Fruit fly (Drosophila melanogaster) whole organism, embryonic: Measurements from ENCODE around the gene Pvf1.

Experiments
- Aef1 ChIP-seq: fragments of 200-800 bp; sonication (Bioruptor generic); IDR thresholded peaks from 3 replicates; pipeline ENCODE4 v1.3.6; 2022; ENCODE audit warnings: missing biosample characterization, missing genetic modification characterization
- CG11723 ChIP-seq: fragments of 200-800 bp; sonication (Bioruptor generic); optimal IDR thresholded peaks from 2 replicates; lab custom pipeline; 2017; ENCODE audit warnings: missing biosample characterization, mild to moderate bottlenecking, missing genetic modification characterization
- CG14710 ChIP-seq: fragments of 200-800 bp; sonication (Bioruptor generic); optimal IDR thresholded peaks from 3 replicates; lab custom pipeline; 2019; ENCODE audit warnings: missing biosample characterization, mild to moderate bottlenecking, missing genetic modification characterization, moderate library complexity
- CG15601 ChIP-seq: fragments of 200-800 bp; sonication (Bioruptor generic); optimal IDR thresholded peaks from 3 replicates; lab custom pipeline; 2019; ENCODE audit warnings: missing biosample characterization, mild to moderate bottlenecking, missing genetic modification characterization, moderate library complexity
- CG17359 ChIP-seq: fragments of 200-800 bp; sonication (Bioruptor generic); optimal IDR thresholded peaks from 3 replicates; lab custom pipeline; 2018; ENCODE audit warnings: missing biosample characterization, mild to moderate bottlenecking, missing genetic modification characterization, moderate library complexity
- CG17912 ChIP-seq: fragments of 200-800 bp; sonication (Bioruptor generic); optimal IDR thresholded peaks from 2 replicates; lab custom pipeline; 2018; ENCODE audit warnings: missing biosample characterization, mild to moderate bottlenecking, missing genetic modification characterization
- CG18011 ChIP-seq: fragments of 200-800 bp; sonication (Bioruptor generic); optimal IDR thresholded peaks from 2 replicates; lab custom pipeline; 2017; ENCODE audit warnings: missing biosample characterization, missing genetic modification characterization, mild to moderate bottlenecking, moderate library complexity, missing genotype
- CG3726 ChIP-seq: fragments of 200-800 bp; sonication (Bioruptor generic); IDR thresholded peaks from 3 replicates; pipeline ENCODE4, ENCODE4 v1.3.6; 2022; ENCODE audit warnings: missing biosample characterization, missing genetic modification characterization
- CG3847 ChIP-seq: fragments of 200-800 bp; sonication (Bioruptor generic); IDR thresholded peaks from 2 replicates; pipeline ENCODE4 v1.3.6; 2022; ENCODE audit warnings: missing biosample characterization, missing genetic modification characterization
- CG3995 ChIP-seq: fragments of 200-800 bp; sonication (Bioruptor generic); optimal IDR thresholded peaks from 3 replicates; lab custom pipeline; 2016; ENCODE audit warnings: missing biosample characterization, missing genetic modification characterization
- CG43689 ChIP-seq: fragments of 200-800 bp; sonication (Bioruptor generic); IDR thresholded peaks from 2 replicates; pipeline ENCODE4 v1.3.6; 2022; ENCODE audit warnings: missing biosample characterization, missing genetic modification characterization
- CG4707 ChIP-seq: fragments of 200-800 bp; sonication (Bioruptor generic); optimal IDR thresholded peaks from 2 replicates; lab custom pipeline; 2018; ENCODE audit warnings: missing biosample characterization, mild to moderate bottlenecking, missing genetic modification characterization, moderate library complexity
- CG6175 ChIP-seq: fragments of 200-800 bp; sonication (Bioruptor generic); IDR thresholded peaks from 3 replicates; pipeline ENCODE4 v1.3.6; 2022; ENCODE audit warnings: missing biosample characterization, missing genetic modification characterization
- CG7928 ChIP-seq: fragments of 200-800 bp; sonication (Bioruptor generic); optimal IDR thresholded peaks from 2 replicates; lab custom pipeline; 2017; ENCODE audit warnings: missing biosample characterization, mild to moderate bottlenecking, missing genetic modification characterization
- CG8290 ChIP-seq, 3 experiments: fragments of 200-800 bp; sonication (Bioruptor generic); optimal IDR thresholded peaks; 2 replicates each; lab custom pipeline; 2016 to 2019; ENCODE audit warnings: missing biosample characterization in 3 of 3, missing genetic modification characterization in 3 of 3, mild to moderate bottlenecking in 2 of 3, moderate library complexity in 1 of 3
- CG8388 ChIP-seq: fragments of 200-800 bp; sonication (Bioruptor generic); optimal IDR thresholded peaks from 2 replicates; lab custom pipeline; 2019; ENCODE audit warnings: missing biosample characterization, mild to moderate bottlenecking, missing genetic modification characterization, moderate library complexity
- CG9437 ChIP-seq: fragments of 200-800 bp; sonication (Bioruptor generic); optimal IDR thresholded peaks from 2 replicates; lab custom pipeline; 2018; ENCODE audit warnings: missing biosample characterization, mild to moderate bottlenecking, missing genetic modification characterization
- Dll ChIP-seq: fragments of 200-800 bp; sonication (Bioruptor generic); IDR thresholded peaks from 4 replicates; pipeline ENCODE4 v1.3.6; 2022; ENCODE audit warnings: missing biosample characterization, missing genetic modification characterization; ENCODE audit not compliant: partially characterized antibody
- E2f2 ChIP-seq: fragments of 200-800 bp; sonication (Bioruptor generic); IDR thresholded peaks from 2 replicates; pipeline ENCODE4 v1.3.6; 2022; ENCODE audit warnings: missing biosample characterization, missing genetic modification characterization
- Ets97D ChIP-seq: fragments of 200-800 bp; sonication (Bioruptor generic); optimal IDR thresholded peaks from 3 replicates; lab custom pipeline; 2016; ENCODE audit warnings: missing biosample characterization, missing genetic modification characterization
- H15 ChIP-seq: fragments of 200-800 bp; sonication (Bioruptor generic); IDR thresholded peaks from 3 replicates; pipeline ENCODE4 v1.3.6; 2022; ENCODE audit warnings: missing biosample characterization, missing genetic modification characterization
- HLH4C ChIP-seq: fragments of 200-800 bp; sonication (Bioruptor generic); IDR thresholded peaks from 3 replicates; pipeline ENCODE4 v1.3.6; 2022; ENCODE audit warnings: missing biosample characterization, missing genetic modification characterization; ENCODE audit not compliant: partially characterized antibody
- MBD-R2 ChIP-seq: fragments of 200-800 bp; sonication (Bioruptor generic); IDR thresholded peaks from 2 replicates; pipeline ENCODE4 v1.3.6; 2022; ENCODE audit warnings: missing biosample characterization, missing genetic modification characterization
- Meics ChIP-seq: fragments of 200-800 bp; sonication (Bioruptor generic); optimal IDR thresholded peaks from 2 replicates; lab custom pipeline; 2017; ENCODE audit warnings: missing biosample characterization, mild to moderate bottlenecking, missing genetic modification characterization
- Opbp ChIP-seq: fragments of 200-800 bp; sonication (Bioruptor generic); IDR thresholded peaks from 3 replicates; pipeline ENCODE4 v1.3.6; 2022; ENCODE audit warnings: missing biosample characterization, missing genetic modification characterization; ENCODE audit not compliant: partially characterized antibody
- Rx ChIP-seq: fragments of 200-800 bp; sonication (Bioruptor generic); IDR thresholded peaks from 2 replicates; pipeline ENCODE4 v1.3.6; 2022; ENCODE audit warnings: missing biosample characterization, missing genetic modification characterization
- Scr ChIP-seq: fragments of 200-800 bp; sonication (Bioruptor generic); IDR thresholded peaks from 2 replicates; pipeline ENCODE4 v1.3.6; 2022; ENCODE audit warnings: missing biosample characterization, missing genetic modification characterization; ENCODE audit not compliant: partially characterized antibody
- Sin3A ChIP-seq: fragments of >200 bp; optimal IDR thresholded peaks from 2 replicates; lab custom pipeline; 2018
- Sox102F ChIP-seq: fragments of 200-800 bp; sonication (Bioruptor generic); optimal IDR thresholded peaks from 2 replicates; lab custom pipeline; 2018; ENCODE audit warnings: missing biosample characterization, mild to moderate bottlenecking, missing genetic modification characterization, moderate library complexity
- Sry-δ ChIP-seq: fragments of 200-800 bp; sonication (Bioruptor generic); optimal IDR thresholded peaks from 2 replicates; lab custom pipeline; 2016; ENCODE audit warnings: missing biosample characterization, missing genetic modification characterization
- TFAM ChIP-seq: fragments of 200-800 bp; sonication (Bioruptor generic); optimal IDR thresholded peaks from 2 replicates; lab custom pipeline; 2017; ENCODE audit warnings: missing biosample characterization, missing genetic modification characterization, inconsistent platforms
- Xrp1 ChIP-seq: fragments of 200-800 bp; sonication (Bioruptor generic); IDR thresholded peaks from 2 replicates; pipeline ENCODE4 v1.3.6; 2022; ENCODE audit warnings: missing biosample characterization, missing genetic modification characterization
- YL-1 ChIP-seq: fragments of 200-800 bp; sonication (Bioruptor generic); optimal IDR thresholded peaks from 3 replicates; lab custom pipeline; 2017; ENCODE audit warnings: missing biosample characterization, mild to moderate bottlenecking, missing genetic modification characterization
- al ChIP-seq: fragments of 200-800 bp; sonication (Bioruptor generic); IDR thresholded peaks from 2 replicates; pipeline ENCODE4 v1.3.6; 2022; ENCODE audit warnings: missing biosample characterization, missing genetic modification characterization
- amos ChIP-seq: fragments of 200-800 bp; sonication (Bioruptor generic); IDR thresholded peaks from 2 replicates; pipeline ENCODE4 v1.3.6; 2022; ENCODE audit warnings: missing biosample characterization, missing genetic modification characterization; ENCODE audit not compliant: partially characterized antibody
- ap ChIP-seq: fragments of 200-800 bp; sonication (Bioruptor generic); IDR thresholded peaks from 2 replicates; pipeline ENCODE4 v1.3.6; 2022; ENCODE audit warnings: missing biosample characterization, missing genetic modification characterization
- bcd ChIP-seq: fragments of 200-800 bp; sonication (Bioruptor generic); optimal IDR thresholded peaks from 2 replicates; lab custom pipeline; 2017; ENCODE audit warnings: missing biosample characterization, mild to moderate bottlenecking, missing genetic modification characterization
- bowl ChIP-seq: fragments of 200-800 bp; sonication (Bioruptor generic); IDR thresholded peaks from 2 replicates; pipeline ENCODE4 v1.3.6; 2022; ENCODE audit warnings: missing biosample characterization, missing genetic modification characterization
- cwo ChIP-seq: fragments of 200-800 bp; sonication (Bioruptor generic); optimal IDR thresholded peaks from 3 replicates; lab custom pipeline; 2017; ENCODE audit warnings: missing biosample characterization, missing genetic modification characterization, mild to moderate bottlenecking, moderate library complexity, missing genetic modification reagents
- emc ChIP-seq: fragments of 200-800 bp; sonication (Bioruptor generic); optimal IDR thresholded peaks from 2 replicates; lab custom pipeline; 2016; ENCODE audit warnings: missing biosample characterization, missing genetic modification characterization
- hbn ChIP-seq: fragments of 200-800 bp; sonication (Bioruptor generic); IDR thresholded peaks from 2 replicates; pipeline ENCODE4 v1.3.6; 2022; ENCODE audit warnings: missing biosample characterization, missing genetic modification characterization; ENCODE audit not compliant: partially characterized antibody
- kah ChIP-seq: fragments of 200-800 bp; sonication (Bioruptor generic); optimal IDR thresholded peaks from 2 replicates; lab custom pipeline; 2018; ENCODE audit warnings: missing biosample characterization, mild to moderate bottlenecking, missing genetic modification characterization
- mld ChIP-seq: fragments of 200-800 bp; sonication (Bioruptor generic); IDR thresholded peaks from 3 replicates; pipeline ENCODE4 v1.3.6; 2022; ENCODE audit warnings: missing biosample characterization, missing genetic modification characterization; ENCODE audit not compliant: partially characterized antibody
- nau ChIP-seq: fragments of 200-800 bp; sonication (Bioruptor generic); optimal IDR thresholded peaks from 3 replicates; lab custom pipeline; 2017; ENCODE audit warnings: missing biosample characterization, mild to moderate bottlenecking, missing genetic modification characterization, missing genetic modification reagents
- pita ChIP-seq: fragments of 200-800 bp; sonication (Bioruptor generic); optimal IDR thresholded peaks from 2 replicates; lab custom pipeline; 2017; ENCODE audit warnings: missing biosample characterization, mild to moderate bottlenecking, missing genetic modification characterization
- pnt ChIP-seq: fragments of 200-800 bp; sonication (Bioruptor generic); optimal IDR thresholded peaks from 3 replicates; lab custom pipeline; 2016; ENCODE audit warnings: missing biosample characterization, missing genetic modification characterization
- row ChIP-seq: fragments of 200-800 bp; sonication (Bioruptor generic); IDR thresholded peaks from 3 replicates; pipeline ENCODE4 v1.3.6; 2022; ENCODE audit warnings: missing biosample characterization, missing genetic modification characterization
- sna ChIP-seq: fragments of 200-800 bp; sonication (Bioruptor generic); IDR thresholded peaks from 2 replicates; pipeline ENCODE4 v1.3.6; 2022; ENCODE audit warnings: missing biosample characterization, missing genetic modification characterization; ENCODE audit not compliant: partially characterized antibody
- stwl ChIP-seq: fragments of 200-800 bp; sonication (Bioruptor generic); optimal IDR thresholded peaks from 3 replicates; lab custom pipeline; 2018; ENCODE audit warnings: missing biosample characterization, mild to moderate bottlenecking, missing genetic modification characterization, moderate library complexity
- zen2 ChIP-seq: fragments of 200-800 bp; sonication (Bioruptor generic); IDR thresholded peaks from 3 replicates; pipeline ENCODE4 v1.3.6; 2022; ENCODE audit warnings: missing biosample characterization, missing genetic modification characterization; ENCODE audit not compliant: partially characterized antibody

Gene Pvf1

DNA sequence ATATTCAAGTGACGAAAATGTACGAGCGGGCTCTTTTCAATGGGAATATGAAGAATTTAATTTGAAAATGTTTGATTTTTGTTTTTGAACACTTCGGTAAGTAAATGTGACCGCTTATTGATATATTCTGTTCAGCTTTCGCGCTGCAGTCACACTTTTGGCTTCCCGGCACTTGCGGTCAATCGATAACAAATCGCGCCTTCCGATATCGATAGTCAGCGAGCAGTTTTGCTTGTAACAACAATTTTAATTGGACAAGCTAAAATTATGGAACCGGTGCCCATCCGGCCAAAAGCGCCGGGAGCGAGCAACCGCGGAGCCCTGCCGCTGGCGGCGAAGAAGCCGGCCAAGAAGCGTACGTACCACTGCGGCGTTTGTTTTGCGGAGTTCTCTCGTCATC, 2.1 kb upstream of the Pvf1 start, which contains the start of gene CG7101 (continued):
- TF ChIP-seq Ets97D (GFP tag; lab: Kevin White, UChicago), result peak; percentile 64
- peak; percentile 63 for TF ChIP-seq amos (GFP tag; lab: Robert Waterston, UW)
- TF ChIP-seq CG43689 (GFP tag; lab: Robert Waterston, UW), result no peak
- no peak for TF ChIP-seq TFAM (GFP tag; lab: Kevin White, UChicago)
- no peak for TF ChIP-seq CG4707 (GFP tag; lab: Kevin White, UChicago)
- no peak for TF ChIP-seq CG17359
- peak; percentile 81 for TF ChIP-seq E2f2
- TF ChIP-seq CG3995 (GFP tag; lab: Kevin White, UChicago), result peak; percentile 94
- TF ChIP-seq MBD-R2 (GFP tag; lab: Robert Waterston, UW), result peak; percentile 78
- peak; percentile 25 for TF ChIP-seq CG8290 (GFP tag; optimal IDR thresholded peaks at IDR 0.05; lab: Kevin White, UChicago)
- no peak for TF ChIP-seq CG8290 (tag; optimal IDR thresholded peaks at IDR 0.05; lab: Kevin White, UChicago)
- TF ChIP-seq cwo, result no peak
- TF ChIP-seq CG8388 (GFP tag; lab: Kevin White, UChicago), result no peak
- peak; percentile 98 for TF ChIP-seq stwl (tag; lab: Kevin White, UChicago)
- TF ChIP-seq sna, result peak; percentile 70
- peak; percentile 6 for TF ChIP-seq YL-1 (GFP tag; lab: Kevin White, UChicago)
- peak; percentile 28 for TF ChIP-seq CG14710
- TF ChIP-seq al (GFP tag; lab: Robert Waterston, UW), result no peak
- TF ChIP-seq Sin3A (lab: Kevin White, UChicago), result peak; percentile 9
- TF ChIP-seq hbn, result peak; percentile 59; the same call in 1 of the 2 replicates
- peak; percentile 76 for TF ChIP-seq Dll (GFP tag; lab: Robert Waterston, UW)
- peak; percentile 69 for TF ChIP-seq Scr
- TF ChIP-seq kah (GFP tag; lab: Kevin White, UChicago), result no peak
- no peak for TF ChIP-seq CG17912 (GFP tag; lab: Kevin White, UChicago)
- peak; percentile 61; the same call in 1 of the 3 replicates for TF ChIP-seq mld (GFP tag; lab: Robert Waterston, UW)
- peak; percentile 64 for TF ChIP-seq Sry-δ (GFP tag; lab: Kevin White, UChicago)
- no peak for TF ChIP-seq pita (GFP tag; lab: Kevin White, UChicago)
- no peak for TF ChIP-seq CG15601 (tag; lab: Kevin White, UChicago)
- TF ChIP-seq Opbp, result peak; percentile 71; the same call in 2 of the 3 replicates
- TF ChIP-seq zen2 (GFP tag; lab: Robert Waterston, UW), result peak; percentile 48; the same call in 1 of the 3 replicates
- TF ChIP-seq CG7928 (GFP tag; lab: Kevin White, UChicago), result no peak

- peak; percentile 5 for TF ChIP-seq Sox102F (GFP tag; lab: Kevin White, UChicago)
- no peak for TF ChIP-seq CG6175 (GFP tag; lab: Robert Waterston, UW)
- TF ChIP-seq CG3847 (GFP tag; lab: Robert Waterston, UW), result no peak
- TF ChIP-seq Xrp1 (GFP tag; lab: Robert Waterston, UW), result peak; percentile 53; the same call in 1 of the 2 replicates
- TF ChIP-seq nau, result no peak
- TF ChIP-seq bowl (GFP tag; lab: Robert Waterston, UW), result no peak
- TF ChIP-seq al (GFP tag; lab: Robert Waterston, UW), result no peak
- no peak for TF ChIP-seq CG18011 (GFP tag; lab: Kevin White, UChicago)
- TF ChIP-seq HLH4C (GFP tag; lab: Robert Waterston, UW), result no peak
- peak; percentile 4 for TF ChIP-seq bcd (GFP tag; lab: Kevin White, UChicago)
- TF ChIP-seq Scr, result no peak
- peak; percentile 52; the same call in 1 of the 2 replicates for TF ChIP-seq Rx
- TF ChIP-seq CG9437, result no peak
- TF ChIP-seq row (GFP tag; lab: Robert Waterston, UW), result 0 out of 3 replicates have a peak, but pooled peaks have one; percentile 21
- TF ChIP-seq Aef1, result no peak
- TF ChIP-seq H15, result no peak
- no peak for TF ChIP-seq CG3726 (GFP tag; lab: Robert Waterston, UW)
- TF ChIP-seq CG11723 (GFP tag; lab: Kevin White, UChicago), result no peak
- no peak for TF ChIP-seq pnt (GFP tag; lab: Kevin White, UChicago)
- TF ChIP-seq Meics (GFP tag; lab: Kevin White, UChicago), result peak; percentile 38
- TF ChIP-seq emc, result no peak
- no peak for TF ChIP-seq ap
Observed at dm6 chrX:18834399-18834798, 1.9 kb downstream of the Pvf1 start.
